Fruit fly (Drosophila melanogaster) S2 (cell line): ENCODE results near the gene galene.
A peak's percentile ranks its signal among the peaks of the same experiment; 100 is the strongest.

Experiments used
- CG8478 ChIP-seq: fragments of >200 bp; optimal IDR thresholded peaks from 2 replicates; lab custom pipeline; 2018
- CTCF ChIP-seq, 2 experiments: fragments of >200 bp; optimal IDR thresholded peaks; 2 replicates each; lab custom pipeline; 2018

galene gene

DNA sequence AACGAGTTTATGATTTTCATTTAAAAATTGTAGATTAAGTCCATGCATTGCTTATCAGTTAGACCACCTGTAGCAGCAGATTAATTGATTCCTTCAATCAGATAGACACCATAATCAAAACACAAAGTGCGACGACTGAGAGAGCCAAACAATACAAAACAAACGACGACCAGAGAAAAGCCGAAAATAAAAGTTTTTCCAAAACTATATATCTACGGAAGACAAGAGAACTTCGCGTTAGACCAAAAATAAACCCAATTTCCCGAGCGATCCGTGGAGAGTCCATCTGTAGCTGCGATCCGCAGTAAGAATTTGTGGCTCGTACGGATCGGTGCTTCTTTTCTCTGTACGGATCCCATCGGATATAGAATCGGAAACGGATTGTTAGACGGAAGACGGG, at the start of gene galene:
galene (plus strand) TSS at position 301 of the 400 bp plus-strand sequence.
- TF ChIP-seq CTCF (optimal IDR thresholded peaks at IDR 0.05; lab: Kevin White, UChicago) (no peak), CG8478 (no peak)

DNA sequence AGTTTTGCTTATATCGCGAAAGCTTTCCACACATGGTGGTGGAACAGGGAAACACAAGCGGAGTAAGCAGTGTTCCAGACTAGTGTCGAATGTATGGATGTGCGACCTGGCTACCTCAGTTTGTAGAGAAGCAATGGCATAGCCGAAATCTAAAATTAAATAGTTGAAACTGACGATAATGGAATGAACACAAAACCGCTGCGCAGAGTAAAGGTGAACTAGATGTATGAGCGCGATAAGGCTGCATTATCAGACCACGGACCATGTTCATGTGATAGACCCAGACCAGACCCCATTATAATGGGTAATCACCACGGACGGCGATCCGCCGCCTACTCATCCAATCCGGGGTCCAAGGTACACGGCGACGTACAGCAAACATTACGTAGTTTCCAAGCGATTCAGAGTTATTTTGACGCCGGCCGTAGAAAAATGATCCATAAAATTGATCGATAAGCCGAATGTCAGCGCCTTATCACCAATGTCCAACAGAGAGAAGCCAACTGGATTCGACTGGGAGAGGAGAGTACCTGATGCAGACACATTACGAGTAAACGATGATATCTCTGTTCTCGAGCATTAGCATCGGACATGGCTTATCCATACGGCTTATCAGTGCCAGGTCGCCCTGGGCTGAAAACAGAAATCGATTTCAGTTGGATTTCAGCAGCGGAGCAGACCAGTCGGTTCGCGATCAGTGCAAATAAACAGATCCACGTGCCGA, 46.4 kb upstream of the galene start, which contains the start of gene CG13912:
CG13912 (plus strand) TSS at position 653 of the 724 bp plus-strand sequence.
- TF ChIP-seq CTCF (optimal IDR thresholded peaks at IDR 0.05; lab: Kevin White, UChicago) (peak; percentile 49 to 53), CG8478 (no peak)

DNA sequence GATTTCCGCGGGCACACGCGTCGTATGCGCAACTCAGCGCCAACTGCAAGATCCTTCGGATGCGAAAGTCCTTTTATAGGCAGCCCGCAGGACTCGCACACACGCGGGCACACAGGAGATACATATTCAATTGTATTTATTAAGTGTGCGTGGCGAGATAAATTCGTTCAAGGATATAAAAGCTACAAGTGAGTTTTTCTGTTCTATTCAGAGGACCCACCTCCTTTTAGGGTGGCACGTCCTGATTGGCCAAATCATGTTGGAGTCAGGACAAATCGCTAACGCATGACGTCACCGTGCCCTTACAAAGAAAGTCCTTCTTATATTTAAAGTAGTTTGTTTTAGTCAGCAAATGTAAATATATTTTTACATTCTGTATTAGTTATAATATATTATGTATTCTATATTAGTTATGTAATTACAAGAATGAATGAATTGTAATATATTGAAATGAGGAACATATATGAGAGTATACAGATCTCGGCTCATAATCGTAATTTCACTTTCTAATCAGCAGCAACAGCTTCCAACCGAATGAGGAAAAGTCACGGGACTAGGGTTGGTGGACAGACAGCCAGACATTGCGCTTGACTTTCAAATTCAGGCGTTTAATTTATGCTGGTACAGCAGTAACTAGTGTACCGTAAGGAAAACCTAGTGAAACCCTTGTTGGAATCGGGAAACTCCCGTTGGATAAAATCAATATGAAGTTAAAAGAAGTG, 42.2 kb upstream of the galene start, which contains the start of gene Trhn:
Trhn (minus strand) TSS at position 51 of the 722 bp plus-strand sequence.
- TF ChIP-seq CG8478, result no peak
- no peak for TF ChIP-seq CTCF (optimal IDR thresholded peaks at IDR 0.05; lab: Kevin White, UChicago)

DNA sequence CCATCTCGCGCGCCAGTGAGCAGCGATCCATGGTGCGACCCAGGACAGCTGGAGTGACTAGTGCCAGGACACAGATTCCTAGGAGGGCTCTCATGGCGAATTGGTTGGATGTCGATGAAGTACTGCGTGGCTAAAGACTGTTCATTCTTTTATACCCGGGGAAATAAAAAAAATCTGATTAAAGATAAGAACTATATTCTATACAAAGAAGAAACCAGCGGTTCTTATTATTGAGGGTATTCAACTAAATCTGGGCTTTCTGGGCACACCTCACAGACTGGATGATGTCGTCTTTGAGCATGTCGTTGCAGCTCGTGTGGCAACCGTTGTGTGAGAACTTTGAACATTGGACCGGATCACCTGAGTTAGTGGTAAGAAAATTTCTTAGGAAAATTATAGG, 40.3 kb upstream of the galene start, which contains the start of gene LysX:
LysX (minus strand) TSS at position 101 of the 400 bp plus-strand sequence.
- TF ChIP-seq CTCF (optimal IDR thresholded peaks at IDR 0.05; lab: Kevin White, UChicago) (no peak), CG8478 (no peak)

DNA sequence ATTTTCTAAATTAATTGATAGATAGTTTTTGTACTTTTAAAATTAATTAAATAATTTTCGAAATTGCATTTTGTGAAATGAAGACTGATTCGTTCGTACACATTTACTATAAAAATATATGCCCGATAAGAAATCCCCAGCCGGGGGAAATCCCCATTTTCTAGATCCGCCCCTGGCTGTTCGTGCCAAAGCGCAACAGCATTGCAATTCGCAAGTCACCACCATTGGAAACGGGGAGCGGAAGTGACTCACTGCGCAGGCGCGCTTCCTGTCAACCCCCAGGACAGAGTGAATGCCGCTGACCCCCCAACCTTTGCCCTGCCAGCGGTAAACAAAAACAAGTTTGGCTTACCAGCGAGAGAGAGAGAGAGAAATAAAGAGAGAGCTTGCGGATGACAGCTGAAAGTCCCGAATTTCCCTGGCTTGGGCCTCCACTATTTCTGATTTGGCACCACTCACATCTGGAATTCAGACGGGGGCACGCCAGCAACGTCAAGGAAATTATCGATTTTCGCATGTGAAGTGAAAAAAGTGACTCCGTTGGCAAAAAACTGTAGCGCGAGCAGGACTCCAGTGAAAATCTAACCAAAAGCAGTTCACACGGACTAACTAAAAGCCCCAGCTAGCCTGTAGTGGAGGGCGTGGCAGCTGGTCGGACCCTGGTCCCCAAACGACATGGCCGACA, 39.5 kb upstream of the galene start, which contains the start of gene Aplip1:
Aplip1 (plus strand) TSS at position 450 of the 685 bp plus-strand sequence.
- no peak for TF ChIP-seq CG8478
- TF ChIP-seq CTCF (optimal IDR thresholded peaks at IDR 0.05; lab: Kevin White, UChicago), result no peak

DNA sequence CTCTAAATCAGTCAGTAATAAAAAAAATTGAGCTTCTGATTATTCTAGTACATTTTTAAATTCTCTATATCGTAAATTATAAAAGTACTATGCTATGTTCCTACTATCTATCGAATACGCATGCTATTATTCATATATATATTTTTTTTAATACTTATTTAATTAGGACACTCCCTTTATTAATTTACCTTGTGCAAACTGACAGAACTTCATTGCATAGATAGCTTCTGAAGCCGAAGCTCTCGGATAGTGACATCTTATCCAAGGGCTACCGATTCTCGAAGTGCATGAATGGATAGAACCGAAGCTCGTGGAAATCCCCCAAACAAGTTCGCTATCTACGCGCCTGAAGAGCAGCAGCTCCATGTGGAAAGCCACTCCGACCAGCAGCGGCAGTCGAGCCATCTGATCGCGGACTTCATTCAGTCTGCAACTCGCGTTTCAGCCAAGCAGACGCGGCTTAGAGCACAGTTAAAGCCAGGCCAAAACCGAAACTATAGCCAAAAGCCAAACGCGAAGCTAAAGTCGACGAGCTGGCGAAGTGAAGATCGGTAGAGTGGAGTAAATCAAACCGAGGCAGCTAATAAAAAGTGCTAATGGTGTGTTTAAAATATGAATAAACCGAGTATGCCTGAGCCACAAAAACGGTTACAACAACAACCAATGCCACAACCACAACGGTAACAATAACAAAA, 35.0 kb upstream of the galene start, which contains the start of gene mwh:
mwh (plus strand) TSS at position 430 of the 695 bp plus-strand sequence.
- no peak for TF ChIP-seq CG8478
- TF ChIP-seq CTCF (optimal IDR thresholded peaks at IDR 0.05; lab: Kevin White, UChicago), result no peak

DNA sequence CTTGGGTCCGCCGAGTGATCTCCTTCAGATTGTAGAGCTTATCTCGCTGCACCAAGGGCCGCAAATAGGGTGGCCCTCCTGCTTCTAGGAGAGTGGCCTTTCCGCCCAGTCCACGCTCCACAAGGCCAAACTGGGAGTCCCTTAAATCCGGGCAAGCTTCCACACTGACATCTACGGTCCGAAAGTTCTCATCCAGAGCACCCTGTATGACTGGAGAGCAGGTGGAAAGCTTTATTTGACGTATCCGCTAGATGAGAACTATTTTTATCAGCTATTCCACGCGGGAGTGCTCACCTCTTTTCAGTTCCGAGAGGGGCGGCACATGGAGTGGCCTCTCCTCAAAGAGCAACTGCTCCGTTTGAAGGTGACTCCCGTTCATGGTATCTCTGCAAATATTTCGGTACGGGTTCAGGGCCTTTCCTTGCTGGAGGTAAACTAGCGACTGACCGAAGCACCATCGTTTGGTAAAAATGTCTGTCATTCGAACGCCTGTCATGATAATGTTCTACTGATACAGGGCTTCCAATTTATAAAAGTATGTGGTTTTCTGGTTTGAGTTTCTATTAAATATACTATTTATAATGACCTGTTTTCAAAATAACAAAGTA, 32.8 kb upstream of the galene start, which contains the start of gene meep:
meep (minus strand) TSS at position 449 of the 608 bp plus-strand sequence.
- no peak for TF ChIP-seq CG8478
- no peak for TF ChIP-seq CTCF (optimal IDR thresholded peaks at IDR 0.05; lab: Kevin White, UChicago)

DNA sequence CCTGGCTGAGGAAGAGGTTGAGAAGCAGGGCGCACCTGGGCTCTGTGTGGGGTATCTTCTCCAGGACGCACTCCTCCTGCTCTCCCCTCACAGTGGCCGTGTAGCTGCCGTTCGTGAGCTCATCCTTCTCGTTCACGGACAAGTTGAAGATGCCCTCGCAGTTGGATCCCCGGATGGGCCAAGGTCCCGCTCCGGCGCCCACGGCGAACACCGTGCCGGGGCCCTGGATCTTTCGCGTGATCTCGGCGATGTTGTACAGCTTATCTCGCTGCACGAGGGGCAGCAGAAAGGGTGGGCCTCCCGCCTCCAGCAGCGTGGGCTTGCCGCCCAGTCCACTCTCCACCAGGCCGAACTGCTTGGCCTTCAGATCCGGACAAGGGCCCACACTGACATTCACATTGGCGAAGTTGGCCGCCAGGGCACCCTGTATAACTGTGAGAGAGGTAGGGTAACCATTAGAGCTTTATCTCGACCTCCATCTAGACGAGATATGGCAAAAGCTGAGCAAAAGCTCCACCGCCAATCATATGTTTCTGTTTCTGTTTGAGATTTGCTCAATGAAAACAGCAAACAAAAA, 31.6 kb upstream of the galene start:
- TF ChIP-seq CG8478, result no peak
- TF ChIP-seq CTCF (optimal IDR thresholded peaks at IDR 0.05; lab: Kevin White, UChicago), result no peak

DNA sequence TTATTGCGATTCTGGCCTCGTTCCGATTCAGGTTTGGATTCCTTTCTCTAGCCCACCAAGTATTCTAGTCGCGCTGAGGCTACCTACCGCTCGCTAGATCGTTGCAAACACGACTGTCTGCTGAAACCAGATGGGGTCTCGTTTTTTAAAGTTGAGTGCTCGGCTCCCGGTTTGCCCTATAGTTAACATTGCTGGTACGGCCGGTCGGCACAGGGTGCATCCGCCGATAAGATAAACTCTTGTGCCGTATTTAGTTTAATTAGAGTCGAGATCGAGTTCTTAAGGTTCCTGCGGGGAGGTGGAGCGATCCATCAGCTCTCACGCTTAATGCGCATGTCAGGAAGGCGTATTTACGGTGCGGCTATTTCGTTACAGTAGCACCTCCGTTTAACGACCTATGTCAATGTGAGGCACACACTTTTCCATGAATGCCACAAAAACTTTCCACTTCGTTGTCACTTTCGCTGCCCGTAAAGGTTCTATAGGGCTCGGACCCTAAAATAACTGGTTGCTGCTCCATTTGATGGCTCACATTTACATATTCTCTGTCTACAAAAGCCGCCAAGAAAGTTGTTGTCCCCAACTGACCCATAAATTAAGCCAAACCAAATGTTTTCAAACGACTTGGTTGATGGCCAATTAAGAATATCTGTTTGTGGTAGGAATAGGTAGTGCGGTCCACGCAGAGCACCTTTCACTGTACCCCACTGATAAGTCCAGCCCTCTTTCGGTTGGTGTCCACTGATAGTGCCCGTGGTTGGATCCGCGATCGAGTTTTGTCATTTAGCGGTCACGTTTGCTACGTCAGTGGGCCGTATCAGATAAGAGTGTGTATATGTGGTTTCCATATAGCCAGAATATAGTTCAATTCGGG, 30.6 kb upstream of the galene start, which contains the start of gene CG9119:
CG9119 (minus strand) TSS at position 122 of the 874 bp plus-strand sequence.
- TF ChIP-seq CTCF (optimal IDR thresholded peaks at IDR 0.05; lab: Kevin White, UChicago) (no peak), CG8478 (no peak)

DNA sequence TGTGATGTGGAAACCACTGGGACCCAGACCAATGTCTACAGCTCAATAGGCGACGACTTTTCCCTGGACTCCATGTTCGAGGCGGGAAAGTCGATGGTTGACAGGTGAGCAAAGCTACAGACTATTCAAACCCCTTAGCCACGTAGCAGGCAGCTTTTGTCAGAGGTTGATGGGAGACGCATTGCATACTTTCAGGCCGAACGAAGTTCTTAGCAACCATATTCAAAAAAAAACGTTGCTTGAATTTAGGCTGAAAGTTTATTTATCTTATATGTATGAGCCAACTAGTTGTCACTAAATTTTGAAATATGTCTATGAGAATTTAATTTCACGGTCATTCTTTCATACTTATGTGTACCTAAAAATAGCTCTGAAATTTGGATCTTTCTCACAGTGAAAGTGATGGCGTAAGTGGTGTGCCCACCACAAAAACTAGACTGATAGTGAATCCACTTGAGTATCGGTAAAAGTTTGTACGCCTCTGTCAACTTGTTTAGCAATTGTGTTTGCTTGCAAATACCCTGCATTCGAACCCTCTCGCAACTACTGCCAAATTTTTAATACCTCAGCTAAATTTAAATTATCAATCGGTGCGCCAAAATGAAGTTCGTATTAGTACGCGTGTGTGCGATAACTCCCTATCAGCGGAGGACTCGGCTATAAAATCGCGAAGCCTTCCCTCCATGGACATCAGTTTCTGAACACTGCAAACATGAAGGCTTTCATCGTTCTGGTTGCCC, 28.7 kb upstream of the galene start, which contains the start of gene LysB:
LysB (plus strand) TSS at position 690 of the 740 bp plus-strand sequence.
- TF ChIP-seq CG8478 (no peak), CTCF (optimal IDR thresholded peaks at IDR 0.05; lab: Kevin White, UChicago) (peak in 1 of 2 experiments; percentile 36)

DNA sequence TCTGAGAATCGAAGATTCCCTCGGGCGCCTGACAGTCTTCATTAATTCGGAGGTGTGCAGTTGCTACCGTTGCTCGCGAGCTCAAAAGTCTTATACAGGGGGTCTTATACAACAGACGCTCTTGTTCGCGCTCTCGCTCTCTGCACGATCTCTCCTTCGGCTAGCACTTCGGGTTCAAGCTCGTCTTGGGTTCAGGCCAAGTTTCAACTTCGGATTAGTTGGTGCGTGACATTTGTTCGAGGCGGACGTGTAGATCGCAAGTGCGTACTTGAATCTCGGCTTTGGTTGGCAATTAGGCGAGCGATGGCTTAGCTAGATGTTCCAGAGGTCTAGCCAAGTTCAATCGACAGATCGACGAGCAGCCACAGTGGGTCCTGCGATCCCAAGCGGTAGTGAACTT, 27.3 kb upstream of the galene start:
- no peak for TF ChIP-seq CG8478

DNA sequence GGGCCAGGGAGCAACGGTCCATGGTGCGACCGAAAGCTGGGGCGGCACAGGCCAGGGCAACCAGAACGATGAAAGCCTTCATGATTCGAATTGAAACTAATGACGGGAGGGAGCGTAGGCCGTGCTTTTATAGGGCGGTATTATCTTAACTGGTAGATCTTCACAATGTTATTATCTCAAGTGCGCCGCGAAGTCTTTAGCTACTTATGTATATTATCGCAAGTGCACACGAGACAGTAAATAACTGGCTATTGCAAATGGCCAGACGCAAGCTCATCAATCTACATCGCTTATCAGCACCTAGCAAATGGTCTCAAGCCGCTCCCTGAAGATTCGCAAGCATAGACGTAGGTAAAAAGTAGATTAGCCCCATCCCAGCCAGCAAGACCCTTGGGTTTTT, 24.4 kb upstream of the galene start, which contains the start of gene LysD:
LysD (minus strand) TSS at position 101 of the 400 bp plus-strand sequence.
- TF ChIP-seq CTCF (optimal IDR thresholded peaks at IDR 0.05; lab: Kevin White, UChicago) (no peak), CG8478 (no peak)
